Fruit fly (Drosophila melanogaster) whole organism, prepupa: ENCODE measurements around the gene NimA.
A peak's percentile ranks its signal among the peaks of the same experiment; 100 is the strongest.

ENCODE experiments used
- Blimp-1 ChIP-seq: fragments of 200-800 bp; sonication (Bioruptor generic); optimal IDR thresholded peaks from 3 replicates; lab custom pipeline; 2017; ENCODE audit warnings: missing biosample characterization, missing genetic modification characterization, mild to moderate bottlenecking, moderate library complexity, missing genetic modification reagents
- CG10631 ChIP-seq: fragments of 200-800 bp; sonication (Bioruptor generic); optimal IDR thresholded peaks from 2 replicates; lab custom pipeline; 2016; ENCODE audit warnings: missing biosample characterization, missing genetic modification characterization
- CG11294 ChIP-seq: fragments of 200-800 bp; sonication (Bioruptor generic); IDR thresholded peaks from 2 replicates; pipeline ENCODE4 v1.3.6; 2022; ENCODE audit warnings: missing biosample characterization, missing genetic modification characterization
- CG11762 ChIP-seq: fragments of 200-800 bp; sonication (Bioruptor generic); optimal IDR thresholded peaks from 3 replicates; lab custom pipeline; 2016; ENCODE audit warnings: missing biosample characterization, missing genetic modification characterization; ENCODE audit not compliant: insufficient read depth
- CG1621 ChIP-seq: fragments of 200-800 bp; sonication (Bioruptor generic); optimal IDR thresholded peaks from 3 replicates; lab custom pipeline; 2018; ENCODE audit warnings: missing biosample characterization, mild to moderate bottlenecking, missing genetic modification characterization
- CG16779 ChIP-seq: fragments of 200-800 bp; sonication (Bioruptor generic); optimal IDR thresholded peaks from 3 replicates; lab custom pipeline; 2017; ENCODE audit warnings: missing biosample characterization, mild to moderate bottlenecking, missing genetic modification characterization
- CG3032 ChIP-seq: fragments of 200-800 bp; optimal IDR thresholded peaks from 2 replicates; lab custom pipeline; 2019; ENCODE audit warnings: missing biosample characterization, mild to moderate bottlenecking, missing genetic modification characterization, moderate library complexity
- CG31627 ChIP-seq: fragments of 200-800 bp; sonication (Bioruptor generic); optimal IDR thresholded peaks from 3 replicates; lab custom pipeline; 2016; ENCODE audit warnings: missing biosample characterization, missing genetic modification characterization
- CG32006 ChIP-seq: fragments of 200-800 bp; sonication (Bioruptor generic); optimal IDR thresholded peaks from 3 replicates; lab custom pipeline; 2017; ENCODE audit warnings: missing biosample characterization, mild to moderate bottlenecking, missing genetic modification characterization
- CG3919 ChIP-seq: fragments of 200-800 bp; sonication (Bioruptor generic); optimal IDR thresholded peaks from 3 replicates; lab custom pipeline; 2016; ENCODE audit warnings: missing biosample characterization, missing genetic modification characterization
- CG4318 ChIP-seq: fragments of 200-800 bp; sonication (Bioruptor generic); optimal IDR thresholded peaks from 3 replicates; lab custom pipeline; 2017; ENCODE audit warnings: missing biosample characterization, mild to moderate bottlenecking, missing genetic modification characterization
- CG6163 ChIP-seq: fragments of 200-800 bp; sonication (Bioruptor generic); IDR thresholded peaks from 3 replicates; pipeline ENCODE4 v1.3.6; 2022; ENCODE audit warnings: missing biosample characterization, missing genetic modification characterization
- CG6276 ChIP-seq: fragments of 200-800 bp; sonication (Bioruptor generic); optimal IDR thresholded peaks from 2 replicates; lab custom pipeline; 2017; ENCODE audit warnings: missing biosample characterization, mild to moderate bottlenecking, missing genetic modification characterization
- CG6792 ChIP-seq: fragments of 200-800 bp; sonication (Bioruptor generic); optimal IDR thresholded peaks from 3 replicates; lab custom pipeline; 2016; ENCODE audit warnings: missing biosample characterization, missing genetic modification characterization
- CG6808 ChIP-seq: fragments of 200-800 bp; sonication (Bioruptor generic); optimal IDR thresholded peaks from 3 replicates; lab custom pipeline; 2017; ENCODE audit warnings: missing biosample characterization, missing genetic modification characterization, mild to moderate bottlenecking, moderate library complexity, missing genetic modification reagents
- CG7368 ChIP-seq: fragments of 200-800 bp; sonication (Bioruptor generic); optimal IDR thresholded peaks from 3 replicates; lab custom pipeline; 2016; ENCODE audit warnings: missing biosample characterization, missing genetic modification characterization
- CG8319 ChIP-seq: fragments of 200-800 bp; sonication (Bioruptor generic); optimal IDR thresholded peaks from 3 replicates; lab custom pipeline; 2016; ENCODE audit warnings: missing biosample characterization, missing genetic modification characterization
- CG8632 ChIP-seq: fragments of 200-800 bp; sonication (Bioruptor generic); optimal IDR thresholded peaks from 3 replicates; lab custom pipeline; 2016; ENCODE audit warnings: missing biosample characterization, missing genetic modification characterization
- Eip75B ChIP-seq: fragments of 200-800 bp; sonication (Bioruptor generic); optimal IDR thresholded peaks from 3 replicates; lab custom pipeline; 2016; ENCODE audit warnings: missing biosample characterization, missing genetic modification characterization
- Eip78C ChIP-seq: fragments of 200-800 bp; sonication (Bioruptor generic); peaks from one replicate; lab custom pipeline; 2016; ENCODE audit warnings: missing biosample characterization, missing genetic modification characterization
- Ets21C ChIP-seq: fragments of 200-800 bp; sonication (Bioruptor generic); optimal IDR thresholded peaks from 3 replicates; lab custom pipeline; 2016; ENCODE audit warnings: missing biosample characterization, missing genetic modification characterization
- Gug ChIP-seq: fragments of 200-800 bp; sonication (Bioruptor generic); IDR thresholded peaks from 2 replicates; pipeline ENCODE4 v1.3.6; 2022; ENCODE audit warnings: missing biosample characterization, missing genetic modification characterization
- Hr38 ChIP-seq: sonication (Bioruptor generic); optimal IDR thresholded peaks from 2 replicates; lab custom pipeline; 2016; ENCODE audit warnings: missing biosample characterization, missing genetic modification characterization
- Hr39 ChIP-seq: fragments of 200-800 bp; sonication (Bioruptor generic); optimal IDR thresholded peaks from 2 replicates; lab custom pipeline; 2016; ENCODE audit warnings: missing biosample characterization, missing genetic modification characterization
- Hr4 ChIP-seq: fragments of 200-800 bp; sonication (Bioruptor generic); optimal IDR thresholded peaks from 3 replicates; lab custom pipeline; 2016; ENCODE audit warnings: missing biosample characterization, missing genetic modification characterization
- Lpt ChIP-seq: fragments of 200-800 bp; sonication (Bioruptor generic); optimal IDR thresholded peaks from 3 replicates; lab custom pipeline; 2016; ENCODE audit warnings: missing biosample characterization, missing genetic modification characterization
- Met ChIP-seq: fragments of 200-800 bp; sonication (Bioruptor generic); optimal IDR thresholded peaks from 3 replicates; lab custom pipeline; 2016; ENCODE audit warnings: missing biosample characterization, missing genetic modification characterization
- OdsH ChIP-seq: fragments of 200-800 bp; sonication (Bioruptor generic); optimal IDR thresholded peaks from 3 replicates; lab custom pipeline; 2016; ENCODE audit warnings: missing biosample characterization, missing genetic modification characterization
- Smox ChIP-seq: fragments of 200-800 bp; sonication (Bioruptor generic); optimal IDR thresholded peaks from 3 replicates; lab custom pipeline; 2016; ENCODE audit warnings: missing biosample characterization, missing genetic modification characterization
- Sox102F ChIP-seq: fragments of 200-800 bp; sonication (Bioruptor generic); optimal IDR thresholded peaks from 2 replicates; lab custom pipeline; 2016; ENCODE audit warnings: missing biosample characterization, mild to moderate bottlenecking, missing genetic modification characterization
- Sox14 ChIP-seq: fragments of 200-800 bp; sonication (Bioruptor generic); optimal IDR thresholded peaks from 3 replicates; lab custom pipeline; 2016; ENCODE audit warnings: missing biosample characterization, missing genetic modification characterization
- Sox15 ChIP-seq: fragments of 200-800 bp; sonication (Bioruptor generic); optimal IDR thresholded peaks from 3 replicates; lab custom pipeline; 2016; ENCODE audit warnings: missing biosample characterization, missing genetic modification characterization
- achi ChIP-seq: fragments of 200-800 bp; sonication (Bioruptor generic); optimal IDR thresholded peaks from 3 replicates; lab custom pipeline; 2016; ENCODE audit warnings: missing biosample characterization, missing genetic modification characterization
- acj6 ChIP-seq: fragments of 200-800 bp; sonication (Bioruptor generic); optimal IDR thresholded peaks from 3 replicates; lab custom pipeline; 2016; ENCODE audit warnings: missing biosample characterization, missing genetic modification characterization
- cyc ChIP-seq: fragments of 200-800 bp; sonication (Bioruptor generic); optimal IDR thresholded peaks from 3 replicates; lab custom pipeline; 2016; ENCODE audit warnings: missing biosample characterization, missing genetic modification characterization
- dsx ChIP-seq: fragments of 200-800 bp; optimal IDR thresholded peaks from 3 replicates; lab custom pipeline; 2019; ENCODE audit warnings: missing biosample characterization, mild to moderate bottlenecking, missing genetic modification characterization, moderate library complexity; ENCODE audit not compliant: poor library complexity, severe bottlenecking
- eg ChIP-seq: fragments of 200-800 bp; sonication (Bioruptor generic); IDR thresholded peaks from 3 replicates; pipeline ENCODE4 v1.3.6; 2022; ENCODE audit warnings: missing biosample characterization, missing genetic modification characterization
- fd59A ChIP-seq: fragments of 200-800 bp; sonication (Bioruptor generic); optimal IDR thresholded peaks from 2 replicates; lab custom pipeline; 2017; ENCODE audit warnings: missing biosample characterization, mild to moderate bottlenecking, missing genetic modification characterization, missing genetic modification reagents
- fd85E ChIP-seq: fragments of 200-800 bp; sonication (Bioruptor generic); optimal IDR thresholded peaks from 3 replicates; lab custom pipeline; 2016; ENCODE audit warnings: missing biosample characterization, missing genetic modification characterization
- lz ChIP-seq: fragments of 200-800 bp; sonication (Bioruptor generic); optimal IDR thresholded peaks from 3 replicates; lab custom pipeline; 2016; ENCODE audit warnings: missing biosample characterization, missing genetic modification characterization
- net ChIP-seq: fragments of 200-800 bp; sonication (Bioruptor generic); optimal IDR thresholded peaks from 3 replicates; lab custom pipeline; 2016; ENCODE audit warnings: missing biosample characterization, missing genetic modification characterization
- pdm3 ChIP-seq: fragments of 200-800 bp; sonication (Bioruptor generic); optimal IDR thresholded peaks from 3 replicates; lab custom pipeline; 2016; ENCODE audit warnings: missing biosample characterization, missing genetic modification characterization
- salr ChIP-seq, 2 experiments: fragments of 200-800 bp; sonication (Bioruptor generic); optimal IDR thresholded peaks; 3 replicates each; lab custom pipeline; 2016 to 2018; ENCODE audit warnings: missing biosample characterization in 2 of 2, missing genetic modification characterization in 2 of 2, mild to moderate bottlenecking in 1 of 2
- spab ChIP-seq: fragments of 200-800 bp; sonication (Bioruptor generic); optimal IDR thresholded peaks from 2 replicates; lab custom pipeline; 2017; ENCODE audit warnings: missing biosample characterization, mild to moderate bottlenecking, missing genetic modification characterization, missing genetic modification reagents
- ss ChIP-seq, 2 experiments: fragments of 200-800 bp; sonication (Bioruptor generic); optimal IDR thresholded peaks; 2 replicates in 1 of 2; 3 replicates in 1 of 2; lab custom pipeline; 2017 to 2018; ENCODE audit warnings: mild to moderate bottlenecking in 2 of 2, missing biosample characterization in 2 of 2, missing genetic modification characterization in 2 of 2, moderate library complexity in 1 of 2
- svp ChIP-seq: fragments of 200-800 bp; sonication (Bioruptor generic); peaks from one replicate; lab custom pipeline; 2016; ENCODE audit warnings: missing biosample characterization, missing genetic modification characterization
- topi ChIP-seq: fragments of 200-800 bp; sonication (Bioruptor generic); optimal IDR thresholded peaks from 3 replicates; lab custom pipeline; 2016; ENCODE audit warnings: missing biosample characterization, missing genetic modification characterization
- vri ChIP-seq: fragments of 200-800 bp; sonication (Bioruptor generic); optimal IDR thresholded peaks from 3 replicates; lab custom pipeline; 2016; ENCODE audit warnings: missing biosample characterization, mild to moderate bottlenecking, missing genetic modification characterization

Gene NimA

DNA sequence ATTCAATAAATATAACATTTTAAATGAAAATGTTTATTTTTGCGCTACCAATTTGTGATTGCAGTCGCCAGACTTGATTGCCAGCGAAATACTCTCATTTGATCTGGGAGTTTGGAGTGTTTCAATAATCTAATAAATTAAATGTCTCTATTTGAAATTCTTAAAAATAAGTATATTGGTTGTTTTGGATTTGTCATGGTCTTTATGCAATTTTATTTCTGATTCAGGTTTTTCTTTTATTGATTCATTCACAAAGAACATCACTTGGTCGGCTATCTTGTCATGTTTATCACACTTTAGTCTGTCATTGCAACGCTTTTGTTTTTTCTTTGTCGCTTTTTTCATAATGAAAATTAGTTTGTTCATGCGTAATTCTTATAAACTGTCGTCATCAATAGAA, 41.6 kb downstream of the NimA start (continued):
- TF ChIP-seq CG32006 (peak; percentile 39), Hr38 (no peak), svp (GFP tag; lab: Kevin White, UChicago) (peak; percentile 86), Hr39 (GFP tag; lab: Kevin White, UChicago) (no peak), CG8319 (GFP tag; lab: Kevin White, UChicago) (no peak), CG11294 (peak; percentile 48; the same call in 1 of the 2 replicates), Sox15 (no peak)

DNA sequence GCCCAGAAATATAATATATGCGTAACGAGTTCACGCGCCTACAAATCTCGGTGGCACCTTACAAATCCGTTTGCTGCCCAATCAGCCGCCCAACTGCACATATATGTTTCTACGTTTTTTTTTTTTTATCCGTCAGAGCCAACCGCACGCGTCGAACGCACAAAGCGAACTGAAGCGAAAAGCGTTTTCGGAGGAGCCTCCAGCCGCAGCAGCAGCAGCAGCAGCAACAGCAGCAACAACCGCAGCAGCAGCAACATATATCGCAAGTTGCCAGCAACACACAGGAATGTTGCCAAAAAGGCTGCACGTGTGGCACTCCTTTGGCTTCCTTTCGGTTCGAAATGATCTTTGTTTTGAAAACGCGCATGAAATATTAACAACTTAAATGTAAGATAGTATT, 43.7 kb downstream of the NimA start, which contains the start of gene rk:
TSS of gene rk (minus strand) at position 171 of the 400 bp plus-strand sequence.
- TF ChIP-seq Sox14 (GFP tag; lab: Kevin White, UChicago) (no peak), spab (GFP tag; lab: Kevin White, UChicago) (no peak), Eip75B (GFP tag; lab: Kevin White, UChicago) (no peak), fd85E (GFP tag; lab: Kevin White, UChicago) (no peak), acj6 (GFP tag; lab: Kevin White, UChicago) (no peak), CG4318 (GFP tag; lab: Kevin White, UChicago) (no peak), CG11762 (GFP tag; lab: Kevin White, UChicago) (no peak), CG31627 (GFP tag; lab: Kevin White, UChicago) (no peak), CG6163 (GFP tag; lab: Robert Waterston, UW) (0 out of 3 replicates have a peak, but pooled peaks have one; percentile 33), Ets21C (no peak), CG7368 (GFP tag; lab: Kevin White, UChicago) (no peak), cyc (no peak), achi (GFP tag; lab: Kevin White, UChicago) (no peak), eg (no peak), CG8632 (GFP tag; lab: Kevin White, UChicago) (no peak), net (no peak), Blimp-1 (GFP tag; lab: Kevin White, UChicago) (no peak), CG3032 (no peak), CG16779 (tag; lab: Kevin White, UChicago) (no peak), Gug (GFP tag; lab: Robert Waterston, UW) (no peak), CG6808 (GFP tag; lab: Kevin White, UChicago) (no peak), vri (GFP tag; lab: Kevin White, UChicago) (no peak), CG32006 (no peak), Eip78C (GFP tag; lab: Kevin White, UChicago) (peak; percentile 56), topi (GFP tag; lab: Kevin White, UChicago) (no peak), lz (no peak), CG1621 (tag; lab: Kevin White, UChicago) (no peak), Hr4 (GFP tag; lab: Kevin White, UChicago) (no peak), Lpt (GFP tag; lab: Kevin White, UChicago) (no peak), CG3919 (GFP tag; lab: Kevin White, UChicago) (peak; percentile 38), dsx (GFP tag; lab: Kevin White, UChicago) (peak; percentile 7), Met (GFP tag; lab: Kevin White, UChicago) (peak; percentile 18), salr (GFP tag; optimal IDR thresholded peaks at IDR 0.05; lab: Kevin White, UChicago) (no peak), Hr38 (no peak), Hr39 (GFP tag; lab: Kevin White, UChicago) (no peak), CG6792 (no peak), fd59A (GFP tag; lab: Kevin White, UChicago) (no peak), ss (GFP tag; optimal IDR thresholded peaks at IDR 0.05; lab: Kevin White, UChicago) (no peak), Smox (GFP tag; lab: Kevin White, UChicago) (no peak), OdsH (no peak), CG6276 (no peak), CG11294 (no peak), pdm3 (no peak), svp (GFP tag; lab: Kevin White, UChicago) (peak; percentile 22), CG8319 (GFP tag; lab: Kevin White, UChicago) (no peak), Sox102F (GFP tag; lab: Kevin White, UChicago) (no peak), Sox15 (no peak), CG10631 (GFP tag; lab: Kevin White, UChicago) (no peak)
